Worm (Caenorhabditis elegans): ENCODE data around the gene rab-33.

Gene rab-33

DNA sequence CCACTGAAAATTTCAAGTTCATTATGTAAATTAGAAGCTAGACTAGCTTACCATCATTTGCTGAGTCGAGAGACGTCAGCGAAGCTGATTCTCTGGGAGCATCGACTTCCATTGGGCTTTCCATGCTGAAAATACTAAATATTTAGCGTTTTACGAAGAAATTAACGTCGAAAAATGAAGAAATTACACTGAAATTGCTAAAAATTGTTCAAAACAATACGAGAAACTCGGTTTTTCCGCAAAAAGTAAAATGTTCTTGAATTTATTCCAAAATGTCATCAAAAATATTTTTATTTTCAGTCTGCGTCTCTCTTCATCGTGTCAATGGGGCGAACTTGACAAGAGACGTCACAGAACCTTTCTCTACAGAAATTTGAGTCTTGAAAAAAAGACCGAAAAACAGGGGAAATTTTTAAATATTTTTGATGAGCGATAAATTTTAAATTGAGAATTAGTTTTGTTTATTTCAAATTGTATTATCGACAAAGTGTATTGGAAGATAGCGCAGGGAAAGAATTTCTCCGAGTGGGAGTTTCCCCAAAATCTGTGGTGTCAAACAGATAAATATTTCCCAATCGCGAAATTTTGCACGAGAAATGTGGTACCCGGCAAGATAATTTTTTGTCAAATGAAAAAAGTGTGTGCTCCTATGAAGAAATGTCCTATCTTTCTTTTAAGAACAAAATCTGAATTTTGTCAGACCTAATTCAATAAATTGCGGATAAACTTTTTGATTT, 43.1 kb downstream of the rab-33 start, which contains the start of gene ecps-1 (continued):
- TF ChIP-seq zfh-2 (GFP tag; conservative IDR thresholded peaks at IDR 0.05) (no peak), T26A5.8 (tag; optimal IDR thresholded peaks at IDR 0.05) (no peak), cebp-2 (GFP tag; IDR thresholded peaks at IDR 0.05) (no peak), ekl-4 (GFP tag; IDR thresholded peaks at IDR 0.05) (peak; percentile 84; the same call in 1 of the 2 replicates), xnd-1 (tag; optimal IDR thresholded peaks at IDR 0.05) (no peak), F39B2.1 (GFP tag; IDR thresholded peaks at IDR 0.05) (no peak), atf-7 (tag; optimal IDR thresholded peaks at IDR 0.05) (no peak), madf-8 (GFP tag; conservative IDR thresholded peaks at IDR 0.05) (peak; percentile 68), nhr-80 (tag; optimal IDR thresholded peaks at IDR 0.05) (no peak), B0336.3 (GFP tag; IDR thresholded peaks at IDR 0.05) (no peak), athp-1 (tag; optimal IDR thresholded peaks at IDR 0.05) (peak; percentile 91), hmg-20 (GFP tag; IDR thresholded peaks at IDR 0.05) (no peak), K11D2.4 (GFP tag; IDR thresholded peaks at IDR 0.05) (peak; percentile 68; the same call in 1 of the 2 replicates), ztf-18 (tag; optimal IDR thresholded peaks at IDR 0.05) (peak; percentile 61), Y53G8AR.9 (GFP tag; conservative IDR thresholded peaks at IDR 0.05) (0 out of 2 replicates have a peak, but pooled peaks have one; percentile 30), ets-4 (GFP tag; optimal IDR thresholded peaks at IDR 0.05) (no peak), Y53F4B.3 (GFP tag; IDR thresholded peaks at IDR 0.05) (no peak), Y79H2A.3 (GFP tag; conservative IDR thresholded peaks at IDR 0.05) (peak; percentile 79), F37B4.10 (GFP tag; IDR thresholded peaks at IDR 0.05) (no peak), mxl-1 (tag; optimal IDR thresholded peaks at IDR 0.05) (no peak), let-526 (GFP tag; IDR thresholded peaks at IDR 0.05) (peak; percentile 68; the same call in 1 of the 2 replicates), C06A6.2 (GFP tag; conservative IDR thresholded peaks at IDR 0.05) (peak; percentile 74), B0261.1 (tag; optimal IDR thresholded peaks at IDR 0.05) (no peak), ceh-27 (GFP tag; optimal IDR thresholded peaks at IDR 0.05) (peak; percentile 91), mes-4 (tag; optimal IDR thresholded peaks at IDR 0.05) (no peak), tbx-9 (tag; optimal IDR thresholded peaks at IDR 0.05; ENCODE audit: borderline replicate concordance) (no peak), sea-2 (GFP tag; IDR thresholded peaks at IDR 0.05) (no peak), fkh-3 (tag; optimal IDR thresholded peaks at IDR 0.05) (no peak), lin-26 (GFP tag; IDR thresholded peaks at IDR 0.05) (peak; percentile 25; the same call in 1 of the 2 replicates), zim-3 (tag; optimal IDR thresholded peaks at IDR 0.05) (no peak), ztf-28 (GFP tag; IDR thresholded peaks at IDR 0.05) (peak; percentile 96), F49E8.2 (tag; optimal IDR thresholded peaks at IDR 0.05; ENCODE audit: insufficient read depth) (peak; percentile 84), F10E7.11 (tag; optimal IDR thresholded peaks at IDR 0.05) (no peak), rcor-1 (GFP tag; IDR thresholded peaks at IDR 0.05) (peak; percentile 93), snpc-1.3 (tag; optimal IDR thresholded peaks at IDR 0.05; ENCODE audit: insufficient read depth) (peak; percentile 79), F23B12.7 (tag; optimal IDR thresholded peaks at IDR 0.05; ENCODE audit: insufficient read depth) (peak; percentile 87), mcd-1 (GFP tag; IDR thresholded peaks at IDR 0.05) (peak; percentile 98), T07F8.4 (tag; optimal IDR thresholded peaks at IDR 0.05) (peak; percentile 60), B0035.1 (tag; optimal IDR thresholded peaks at IDR 0.05) (no peak), akir-1 (GFP tag; optimal IDR thresholded peaks at IDR 0.05) (no peak), snpc-4 (GFP tag; optimal IDR thresholded peaks at IDR 0.05) (peak; percentile 76), snpc-4 (tag; optimal IDR thresholded peaks at IDR 0.05) (peak; percentile 44 to 76 (median 54)), F57C9.4 (tag; optimal IDR thresholded peaks at IDR 0.05) (no peak), tlf-1 (GFP tag; optimal IDR thresholded peaks at IDR 0.05) (peak; percentile 75), let-607 (tag; optimal IDR thresholded peaks at IDR 0.05) (peak; percentile 14 to 19), sptf-2 (GFP tag; optimal IDR thresholded peaks at IDR 0.05) (no peak), lsy-27 (tag; optimal IDR thresholded peaks at IDR 0.05; ENCODE audit: borderline replicate concordance, insufficient read depth) (peak; percentile 25)
